Worm (Caenorhabditis elegans): Measurements from ENCODE around the gene pph-1.

Gene pph-1

ce11 chrV:10702249-10702648, at the start of gene pph-1:
Gene pph-1, plus strand, starts transcription at chrV:10702549.
- TF ChIP-seq pqm-1 (tag; optimal IDR thresholded peaks at IDR 0.05) (no peak), pat-9 (tag; optimal IDR thresholded peaks at IDR 0.05) (no peak), hlh-6 (tag; optimal IDR thresholded peaks at IDR 0.05) (no peak), ceh-9 (tag; optimal IDR thresholded peaks at IDR 0.05) (no peak)

- TF ChIP-seq ref-2 (tag; optimal IDR thresholded peaks at IDR 0.05) (no peak), ceh-14 (tag; optimal IDR thresholded peaks at IDR 0.05) (no peak), ceh-24 (tag; optimal IDR thresholded peaks at IDR 0.05) (no peak), hlh-15 (tag; optimal IDR thresholded peaks at IDR 0.05) (no peak), fax-1 (tag; optimal IDR thresholded peaks at IDR 0.05) (no peak), ceh-34 (tag; optimal IDR thresholded peaks at IDR 0.05) (no peak), npax-4 (tag; optimal IDR thresholded peaks at IDR 0.05) (no peak), pag-3 (tag; optimal IDR thresholded peaks at IDR 0.05; ENCODE audit: borderline replicate concordance) (no peak), gmeb-2 (tag; optimal IDR thresholded peaks at IDR 0.05) (no peak), K09A11.1 (tag; optimal IDR thresholded peaks at IDR 0.05; ENCODE audit: insufficient read depth) (no peak), fkh-6 (tag; optimal IDR thresholded peaks at IDR 0.05) (no peak), madf-2 (tag; optimal IDR thresholded peaks at IDR 0.05) (no peak), unc-55 (GFP tag; optimal IDR thresholded peaks at IDR 0.05) (no peak)
Observed at ce11 chrV:10654165-10654564, 48.2 kb upstream of the pph-1 start, which contains the start of gene ugt-35. Gene ugt-35, minus strand, starts transcription at chrV:10654265.

ce11 chrV:10656958-10657357, 45.4 kb upstream of the pph-1 start, which contains the start of gene ugt-34:
Gene ugt-34, minus strand, starts transcription at chrV:10656978.
- TF ChIP-seq unc-42 (tag; optimal IDR thresholded peaks at IDR 0.05) (no peak), ceh-30 (tag; optimal IDR thresholded peaks at IDR 0.05) (peak; percentile 22)

ce11 chrV:10657959-10658358, 44.4 kb upstream of the pph-1 start, which contains the start of gene tut-2:
Gene tut-2, plus strand, starts transcription at chrV:10658235.
- TF ChIP-seq tbx-2 (tag; optimal IDR thresholded peaks at IDR 0.05) (no peak), nfya-1 (tag; optimal IDR thresholded peaks at IDR 0.05) (peak; percentile 30)

ce11 chrV:10659343-10659742, 43.0 kb upstream of the pph-1 start:
- TF ChIP-seq tbx-7 (tag; optimal IDR thresholded peaks at IDR 0.05): no peak
- no peak for TF ChIP-seq Y22D7AL.16 (tag; optimal IDR thresholded peaks at IDR 0.05)
- TF ChIP-seq sox-2 (GFP tag; IDR thresholded peaks at IDR 0.05): no peak
- TF ChIP-seq T23F11.4 (GFP tag; optimal IDR thresholded peaks at IDR 0.05): no peak
- TF ChIP-seq pros-1 (tag; optimal IDR thresholded peaks at IDR 0.05): no peak
- no peak for TF ChIP-seq eyg-1 (tag; optimal IDR thresholded peaks at IDR 0.05)
- no peak for TF ChIP-seq pha-4 (tag; optimal IDR thresholded peaks at IDR 0.05)
- no peak for TF ChIP-seq che-1 (tag; optimal IDR thresholded peaks at IDR 0.05)
- TF ChIP-seq nfya-1 (tag; optimal IDR thresholded peaks at IDR 0.05): no peak
- TF ChIP-seq lin-11 (tag; optimal IDR thresholded peaks at IDR 0.05): no peak
- TF ChIP-seq ceh-30 (tag; optimal IDR thresholded peaks at IDR 0.05): no peak
- no peak for TF ChIP-seq ceh-19 (GFP tag; optimal IDR thresholded peaks at IDR 0.05)
- TF ChIP-seq C08G9.2 (tag; optimal IDR thresholded peaks at IDR 0.05): no peak
- TF ChIP-seq hlh-15 (tag; optimal IDR thresholded peaks at IDR 0.05): no peak
- TF ChIP-seq elt-2 (tag; optimal IDR thresholded peaks at IDR 0.05): no peak
- TF ChIP-seq ceh-9 (tag; optimal IDR thresholded peaks at IDR 0.05): no peak
- no peak for TF ChIP-seq ceh-18 (tag; optimal IDR thresholded peaks at IDR 0.05)

Measured in whole organism, late embryonic.